Fruit fly (Drosophila melanogaster): Measurements from ENCODE around the gene CG15382.

Gene CG15382

dm6 chr2L:2202018-2202852 lies 46.7 kb downstream of the CG15382 start:
- TF ChIP-seq CTCF (optimal IDR thresholded peaks at IDR 0.05) (no peak), CG8478 (optimal IDR thresholded peaks at IDR 0.05) (no peak)

- no peak for TF ChIP-seq CG8478 (optimal IDR thresholded peaks at IDR 0.05)
- no peak for TF ChIP-seq CTCF (optimal IDR thresholded peaks at IDR 0.05)
Measured at dm6 chr2L:2202853-2203717, 47.5 kb downstream of the CG15382 start.

DNA sequence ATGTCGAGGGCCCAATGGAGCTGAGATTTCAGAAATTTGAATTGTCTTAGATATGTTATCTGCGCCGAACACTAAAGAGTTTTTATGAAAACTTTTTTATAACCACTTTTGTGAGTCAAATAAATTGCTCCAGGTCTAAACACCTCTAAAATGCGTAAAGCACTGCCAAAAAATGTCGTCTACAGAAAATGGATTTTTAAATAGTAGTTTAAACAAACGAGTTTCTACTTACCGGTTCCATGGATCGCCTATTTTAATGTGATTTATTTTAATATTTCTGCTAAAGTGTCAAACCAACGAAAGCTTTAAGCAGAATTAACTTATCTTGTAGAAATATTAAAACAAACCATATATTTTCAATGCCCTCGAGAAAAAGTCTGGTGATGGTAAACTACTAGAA lies 50.5 kb downstream of the CG15382 start, which contains the start of gene CG31668:
TSS of gene CG31668 (minus strand) at position 101 of the 400 bp plus-strand sequence.
- TF ChIP-seq CG8478 (optimal IDR thresholded peaks at IDR 0.05) (no peak), CTCF (optimal IDR thresholded peaks at IDR 0.05) (no peak)
